Worm (Caenorhabditis elegans) whole organism, mixed stage, embryonic: ENCODE data around the gene R01H2.2.

Experiments used
- M03D4.4 ChIP-seq: sonication (generic microtip); optimal IDR thresholded peaks from 2 replicates; lab custom pipeline; 2017; ENCODE audit warnings: mild to moderate bottlenecking, missing genetic modification characterization, missing compliant biosample characterization
- bed-3 ChIP-seq: fragments of 200-800 bp; sonication (Bioruptor generic); optimal IDR thresholded peaks from 3 replicates; lab custom pipeline; 2018; ENCODE audit warnings: mild to moderate bottlenecking, missing genetic modification characterization, moderate library complexity, missing compliant biosample characterization
- blmp-1 ChIP-seq: fragments of 150-350 bp; optimal IDR thresholded peaks from 2 replicates; lab custom pipeline; 2014; ENCODE audit warnings: missing biosample characterization, missing genetic modification characterization
- ceh-39 ChIP-seq: fragments of 150-350 bp; optimal IDR thresholded peaks from 2 replicates; lab custom pipeline; 2014; ENCODE audit warnings: missing biosample characterization, missing genetic modification characterization
- ceh-43 ChIP-seq: fragments of 200-800 bp; sonication (Bioruptor generic); optimal IDR thresholded peaks from 2 replicates; lab custom pipeline; 2018; ENCODE audit warnings: mild to moderate bottlenecking, missing genetic modification characterization, moderate library complexity, missing compliant biosample characterization
- ceh-83 ChIP-seq: fragments of 200-800 bp; sonication (Bioruptor generic); optimal IDR thresholded peaks from 2 replicates; lab custom pipeline; 2018; ENCODE audit warnings: mild to moderate bottlenecking, missing genetic modification characterization, missing compliant biosample characterization
- ces-1 ChIP-seq: fragments of 150-350 bp; optimal IDR thresholded peaks from 2 replicates; lab custom pipeline; 2014; ENCODE audit warnings: missing biosample characterization, missing genetic modification reagents, missing genetic modification characterization
- cnd-1 ChIP-seq: fragments of 200-800 bp; sonication (Bioruptor generic); optimal IDR thresholded peaks from 2 replicates; lab custom pipeline; 2018; ENCODE audit warnings: mild to moderate bottlenecking, missing genetic modification characterization, missing compliant biosample characterization
- drap-1 ChIP-seq: fragments of 200-800 bp; sonication (Bioruptor generic); optimal IDR thresholded peaks from 3 replicates; lab custom pipeline; 2018; ENCODE audit warnings: mild to moderate bottlenecking, missing genetic modification characterization, missing compliant biosample characterization
- elt-1 ChIP-seq: sonication (generic microtip); optimal IDR thresholded peaks from 2 replicates; lab custom pipeline; 2017; ENCODE audit warnings: missing genetic modification characterization, mild to moderate bottlenecking, missing compliant biosample characterization, antibody characterized with exemption, moderate library complexity, borderline replicate concordance; ENCODE audit not compliant: insufficient read depth
- elt-3 ChIP-seq: fragments of 150-350 bp; optimal IDR thresholded peaks from 2 replicates; lab custom pipeline; 2014; ENCODE audit warnings: missing biosample characterization, missing genetic modification characterization
- flh-1 ChIP-seq: fragments of 200-800 bp; sonication (Bioruptor generic); optimal IDR thresholded peaks from 2 replicates; lab custom pipeline; 2018; ENCODE audit warnings: mild to moderate bottlenecking, missing genetic modification characterization, moderate library complexity, missing compliant biosample characterization
- ham-2 ChIP-seq: fragments of 200-800 bp; sonication (Bioruptor generic); optimal IDR thresholded peaks from 2 replicates; lab custom pipeline; 2018; ENCODE audit warnings: mild to moderate bottlenecking, missing genetic modification characterization, missing compliant biosample characterization
- hlh-1 ChIP-seq: fragments of 150-350 bp; optimal IDR thresholded peaks from 2 replicates; lab custom pipeline; 2014; ENCODE audit warnings: missing biosample characterization, missing genetic modification reagents, missing genetic modification characterization
- lin-13 ChIP-seq: fragments of 150-350 bp; optimal IDR thresholded peaks from 2 replicates; lab custom pipeline; 2014; ENCODE audit warnings: missing biosample characterization, missing genetic modification characterization
- lin-32 ChIP-seq: fragments of 200-800 bp; sonication (Bioruptor generic); optimal IDR thresholded peaks from 2 replicates; lab custom pipeline; 2018; ENCODE audit warnings: mild to moderate bottlenecking, missing genetic modification characterization, missing compliant biosample characterization
- lsy-2 ChIP-seq: fragments of 150-350 bp; optimal IDR thresholded peaks from 2 replicates; lab custom pipeline; 2014; ENCODE audit warnings: missing biosample characterization, missing genetic modification characterization
- mab-5 ChIP-seq: fragments of 150-350 bp; optimal IDR thresholded peaks from 2 replicates; lab custom pipeline; 2014; ENCODE audit warnings: missing biosample characterization, missing genetic modification characterization
- mep-1 ChIP-seq: fragments of 150-350 bp; optimal IDR thresholded peaks from 2 replicates; lab custom pipeline; 2017; ENCODE audit warnings: missing biosample characterization, missing genetic modification reagents, missing genetic modification characterization, inconsistent platforms
- mls-2 ChIP-seq: sonication (generic microtip); optimal IDR thresholded peaks from 2 replicates; lab custom pipeline; 2016; ENCODE audit warnings: mild to moderate bottlenecking, missing genetic modification characterization, moderate library complexity, missing compliant biosample characterization
- nhr-12 ChIP-seq: fragments of 150-350 bp; optimal IDR thresholded peaks from 2 replicates; lab custom pipeline; 2014; ENCODE audit warnings: missing biosample characterization, missing genetic modification characterization
- nhr-2 ChIP-seq: fragments of 150-350 bp; optimal IDR thresholded peaks from 2 replicates; lab custom pipeline; 2014; ENCODE audit warnings: missing biosample characterization, missing genetic modification characterization
- nhr-237 ChIP-seq: fragments of 150-350 bp; optimal IDR thresholded peaks from 2 replicates; lab custom pipeline; 2014; ENCODE audit warnings: missing biosample characterization, missing genetic modification characterization
- nhr-28 ChIP-seq: fragments of 150-350 bp; optimal IDR thresholded peaks from 2 replicates; lab custom pipeline; 2014; ENCODE audit warnings: missing biosample characterization, missing genetic modification characterization
- nhr-76 ChIP-seq: sonication (generic microtip); optimal IDR thresholded peaks from 2 replicates; lab custom pipeline; 2017; ENCODE audit warnings: missing biosample characterization, missing genetic modification characterization
- pha-4 ChIP-seq: fragments of 150-350 bp; optimal IDR thresholded peaks from 2 replicates; lab custom pipeline; 2018; ENCODE audit warnings: missing biosample characterization, missing genetic modification reagents, missing genetic modification characterization
- sem-2 ChIP-seq: fragments of 200-800 bp; sonication (Bioruptor generic); optimal IDR thresholded peaks from 2 replicates; lab custom pipeline; 2018; ENCODE audit warnings: mild to moderate bottlenecking, missing genetic modification characterization, missing compliant biosample characterization
- snpc-4 ChIP-seq: fragments of 150-350 bp; optimal IDR thresholded peaks from 2 replicates; lab custom pipeline; 2014; ENCODE audit warnings: missing biosample characterization, missing genetic modification characterization
- sptf-1 ChIP-seq: sonication (generic microtip); optimal IDR thresholded peaks from 2 replicates; lab custom pipeline; 2017; ENCODE audit warnings: mild to moderate bottlenecking, missing genetic modification characterization, moderate library complexity, missing compliant biosample characterization
- tbx-8 ChIP-seq: fragments of 200-800 bp; sonication (Bioruptor generic); optimal IDR thresholded peaks from 2 replicates; lab custom pipeline; 2018; ENCODE audit warnings: mild to moderate bottlenecking, missing genetic modification characterization, moderate library complexity, missing compliant biosample characterization
- unc-120 ChIP-seq: sonication (generic microtip); optimal IDR thresholded peaks from 2 replicates; lab custom pipeline; 2017; ENCODE audit warnings: missing genetic modification characterization, missing compliant biosample characterization; ENCODE audit not compliant: poor library complexity, severe bottlenecking
- unc-39 ChIP-seq: fragments of 150-350 bp; optimal IDR thresholded peaks from 2 replicates; lab custom pipeline; 2014; ENCODE audit warnings: missing biosample characterization, missing genetic modification characterization
- unc-62 ChIP-seq: fragments of 150-350 bp; optimal IDR thresholded peaks from 2 replicates; lab custom pipeline; 2014; ENCODE audit warnings: missing biosample characterization, missing genetic modification reagents, missing genetic modification characterization
- zip-8 ChIP-seq: fragments of 150-350 bp; optimal IDR thresholded peaks from 2 replicates; lab custom pipeline; 2014; ENCODE audit warnings: missing biosample characterization, missing genetic modification characterization
- ztf-11 ChIP-seq: fragments of 150-350 bp; optimal IDR thresholded peaks from 2 replicates; lab custom pipeline; 2014; ENCODE audit warnings: missing biosample characterization, missing genetic modification characterization

The R01H2.2 gene

DNA sequence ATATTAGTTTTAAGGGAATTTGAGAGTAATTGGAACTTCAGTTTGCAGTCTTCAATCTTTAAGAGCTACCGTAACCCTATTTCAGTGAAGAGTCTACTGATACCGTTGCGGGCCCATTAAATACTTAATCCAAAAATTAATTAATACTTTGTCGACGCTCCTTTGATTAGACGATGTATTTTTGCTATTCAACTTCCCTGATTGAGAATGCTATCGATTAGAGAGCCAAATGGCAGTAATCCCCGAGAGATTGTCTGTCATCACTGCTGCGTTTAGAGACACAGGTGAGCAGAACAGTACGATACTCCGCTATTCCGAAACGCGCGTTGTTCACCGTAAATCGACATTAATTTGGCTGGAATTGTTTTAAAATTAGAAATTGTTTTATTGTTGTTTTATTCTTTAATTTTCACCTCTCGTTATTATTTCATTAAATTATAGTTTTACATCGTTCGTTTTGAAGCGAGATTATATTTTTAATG, 35.1 kb upstream of the R01H2.2 start, which contains the start of gene rfl-1:
rfl-1 (plus strand) TSS at position 51 of the 482 bp plus-strand sequence.
- TF ChIP-seq tbx-8 (GFP tag; lab: Kevin White, UChicago) (no peak), ceh-39 (peak; percentile 26), nhr-28 (no peak), pha-4 (peak; percentile 11), ces-1 (GFP tag; lab: Kevin White, UChicago) (peak; percentile 81), lsy-2 (tag; lab: Kevin White, UChicago) (peak; percentile 70), flh-1 (GFP tag; lab: Kevin White, UChicago) (no peak), unc-39 (tag; lab: Kevin White, UChicago) (no peak), hlh-1 (peak; percentile 24)

DNA sequence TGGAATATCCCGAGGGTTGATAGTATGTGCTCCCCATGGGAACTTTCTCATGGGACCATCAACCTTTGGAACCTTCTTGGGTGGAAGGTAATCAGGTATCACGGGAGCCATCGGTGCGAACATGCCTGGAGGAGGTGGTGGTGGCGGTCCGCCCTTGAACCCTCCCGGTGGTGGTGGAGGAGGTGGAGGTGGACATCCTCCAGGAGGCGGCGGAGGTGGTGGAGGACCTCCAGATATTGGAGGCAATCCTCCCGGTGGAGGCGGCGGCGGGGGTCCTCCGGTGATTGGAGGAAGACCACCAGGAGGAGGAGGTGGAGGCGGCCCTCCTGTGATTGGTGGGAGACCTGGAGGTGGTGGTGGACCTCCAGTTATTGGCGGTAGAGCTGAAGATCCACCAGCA, 30.5 kb upstream of the R01H2.2 start:
- TF ChIP-seq unc-120 (tag; lab: Kevin White, UChicago) (no peak), cnd-1 (tag; lab: Kevin White, UChicago) (no peak), sem-2 (GFP tag; lab: Kevin White, UChicago) (no peak), flh-1 (GFP tag; lab: Kevin White, UChicago) (no peak), nhr-28 (no peak), mep-1 (tag; lab: Kevin White, UChicago) (no peak), mls-2 (tag; lab: Kevin White, UChicago) (no peak), bed-3 (GFP tag; lab: Kevin White, UChicago) (no peak), lin-13 (tag; lab: Kevin White, UChicago) (no peak), elt-3 (tag; lab: Kevin White, UChicago) (no peak), ztf-11 (tag; lab: Kevin White, UChicago) (no peak), unc-62 (GFP tag; lab: Kevin White, UChicago) (no peak), nhr-76 (tag; lab: Kevin White, UChicago) (no peak), unc-39 (tag; lab: Kevin White, UChicago) (no peak), nhr-2 (tag; lab: Kevin White, UChicago) (no peak), pha-4 (no peak), ham-2 (GFP tag; lab: Kevin White, UChicago) (no peak)

DNA sequence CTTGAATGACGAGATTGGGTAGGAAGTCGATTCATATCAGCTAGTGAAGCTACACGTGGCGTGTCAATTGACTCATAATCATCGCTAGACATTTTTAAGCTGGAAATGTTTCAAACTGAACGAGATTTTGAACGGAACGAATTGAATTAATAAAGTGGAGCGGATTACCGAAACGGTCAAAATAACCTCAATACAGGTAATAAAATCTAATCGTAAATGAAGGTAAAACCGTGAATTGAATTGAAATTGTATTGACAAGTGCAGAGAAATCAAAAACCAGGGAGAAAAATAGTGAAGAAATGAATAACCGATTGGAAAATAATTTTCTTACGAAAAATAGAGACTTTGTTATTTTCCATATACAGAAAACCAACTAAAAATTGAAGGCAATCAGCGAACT, 27.2 kb upstream of the R01H2.2 start, which contains the start of gene cyk-1:
cyk-1 (minus strand) TSS at position 101 of the 400 bp plus-strand sequence.
- TF ChIP-seq elt-3 (tag; lab: Kevin White, UChicago) (no peak), sptf-1 (tag; lab: Kevin White, UChicago) (no peak), M03D4.4 (tag; lab: Kevin White, UChicago) (no peak), unc-39 (tag; lab: Kevin White, UChicago) (no peak), bed-3 (GFP tag; lab: Kevin White, UChicago) (no peak), mab-5 (no peak), hlh-1 (no peak), ztf-11 (tag; lab: Kevin White, UChicago) (no peak), zip-8 (no peak), cnd-1 (tag; lab: Kevin White, UChicago) (no peak), nhr-12 (no peak), lin-13 (tag; lab: Kevin White, UChicago) (no peak)

DNA sequence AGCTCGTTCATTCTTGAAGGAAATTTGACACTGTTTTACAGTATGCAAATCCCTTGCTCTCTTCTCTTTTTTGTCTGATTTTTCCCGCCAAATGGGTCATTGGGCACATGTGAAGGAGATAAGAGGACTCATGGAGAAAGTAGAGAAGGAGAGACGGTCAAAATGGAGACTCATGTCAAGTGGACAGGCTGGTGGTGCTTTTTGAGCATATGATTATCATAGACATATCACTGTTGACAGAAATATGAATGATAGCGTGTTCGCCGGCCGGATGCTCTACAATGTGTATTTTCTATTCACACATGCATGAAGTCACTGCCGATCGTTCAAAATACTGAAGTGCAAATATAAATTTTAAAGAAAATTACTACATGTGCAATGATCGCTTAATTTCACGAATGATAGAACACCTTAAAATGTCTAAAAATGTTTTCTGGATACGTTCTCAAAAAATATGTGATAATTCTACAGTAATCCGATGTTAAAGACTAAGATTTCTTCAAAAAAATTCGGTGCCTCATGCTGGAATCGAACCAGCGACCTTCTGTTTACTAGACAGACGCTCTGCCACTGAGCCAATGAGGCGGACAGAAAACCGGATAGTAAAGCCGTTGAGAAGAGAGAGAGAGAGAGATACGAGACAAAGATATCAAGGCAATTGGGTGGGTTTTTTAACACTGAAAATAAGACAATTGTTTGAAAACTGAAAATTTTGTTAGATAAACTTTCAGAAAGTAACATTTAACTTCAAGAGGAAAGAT, 26.1 kb upstream of the R01H2.2 start:
- TF ChIP-seq flh-1 (GFP tag; lab: Kevin White, UChicago) (no peak), lin-13 (tag; lab: Kevin White, UChicago) (no peak), hlh-1 (no peak), tbx-8 (GFP tag; lab: Kevin White, UChicago) (no peak), ceh-83 (GFP tag; lab: Kevin White, UChicago) (peak; percentile 71), lin-32 (GFP tag; lab: Kevin White, UChicago) (no peak), nhr-237 (no peak), ham-2 (GFP tag; lab: Kevin White, UChicago) (no peak), nhr-28 (no peak), zip-8 (no peak), lsy-2 (tag; lab: Kevin White, UChicago) (peak; percentile 10), unc-39 (tag; lab: Kevin White, UChicago) (no peak), unc-120 (tag; lab: Kevin White, UChicago) (peak; percentile 45), snpc-4 (tag; lab: Kevin White, UChicago) (no peak), drap-1 (GFP tag; lab: Kevin White, UChicago) (peak; percentile 34), ceh-43 (peak; percentile 38), unc-62 (GFP tag; lab: Kevin White, UChicago) (no peak), ces-1 (GFP tag; lab: Kevin White, UChicago) (no peak), blmp-1 (tag; lab: Kevin White, UChicago) (no peak), cnd-1 (tag; lab: Kevin White, UChicago) (peak; percentile 75), mab-5 (no peak), nhr-2 (tag; lab: Kevin White, UChicago) (no peak), nhr-12 (no peak), elt-1 (tag; lab: Kevin White, UChicago) (no peak), sptf-1 (tag; lab: Kevin White, UChicago) (peak; percentile 75), mep-1 (tag; lab: Kevin White, UChicago) (no peak), M03D4.4 (tag; lab: Kevin White, UChicago) (peak; percentile 71), bed-3 (GFP tag; lab: Kevin White, UChicago) (peak; percentile 33), sem-2 (GFP tag; lab: Kevin White, UChicago) (peak; percentile 61), nhr-76 (tag; lab: Kevin White, UChicago) (no peak), pha-4 (no peak), elt-3 (tag; lab: Kevin White, UChicago) (no peak), ceh-39 (no peak), mls-2 (tag; lab: Kevin White, UChicago) (peak; percentile 49), ztf-11 (tag; lab: Kevin White, UChicago) (no peak)
